Worm (Caenorhabditis elegans) whole organism, midembryonic: ENCODE data around the gene R107.9.

Experiments
- klf-2 ChIP-seq: fragments of 200-800 bp; sonication (Bioruptor generic); conservative IDR thresholded peaks from 2 replicates; pipeline ENCODE4 v1.3.6; 2022; ENCODE audit warnings: missing genetic modification reagents, missing genetic modification characterization, missing compliant biosample characterization
- med-1 ChIP-seq: sonication (generic microtip); optimal IDR thresholded peaks from 2 replicates; lab custom pipeline; 2017; ENCODE audit warnings: missing genetic modification characterization, mild to moderate bottlenecking, missing compliant biosample characterization, antibody characterized with exemption, missing genetic modification reagents; ENCODE audit not compliant: insufficient read depth

ce11 chrIII:9077708-9078107, 40.0 kb downstream of the R107.9 start, which contains the start of gene F02A9.1:
- no peak for TF ChIP-seq med-1
- no peak for TF ChIP-seq klf-2 (GFP tag; lab: Robert Waterston, UW)
